Fruit fly (Drosophila melanogaster) whole organism, embryonic: Measurements from ENCODE around the gene shi.

Experiments
- Atf6 ChIP-seq: fragments of 200-800 bp; sonication (Bioruptor generic); IDR thresholded peaks from 2 replicates; pipeline ENCODE4 v1.3.6; 2022; ENCODE audit warnings: missing biosample characterization, missing genetic modification characterization
- BEAF-32 ChIP-seq: fragments of 200-800 bp; sonication (Bioruptor generic); optimal IDR thresholded peaks from 3 replicates; lab custom pipeline; 2017; ENCODE audit warnings: missing biosample characterization, missing genetic modification characterization, mild to moderate bottlenecking, moderate library complexity, missing genetic modification reagents
- Bgb ChIP-seq: fragments of 200-800 bp; sonication (Bioruptor generic); IDR thresholded peaks from 2 replicates; pipeline ENCODE4 v1.3.6; 2022; ENCODE audit warnings: missing biosample characterization, missing genetic modification characterization; ENCODE audit not compliant: partially characterized antibody
- C15 ChIP-seq: fragments of 200-800 bp; sonication (Bioruptor generic); IDR thresholded peaks from 3 replicates; pipeline ENCODE4 v1.3.6; 2022; ENCODE audit warnings: missing biosample characterization, missing genetic modification characterization
- CG10267 ChIP-seq: fragments of 200-800 bp; sonication (Bioruptor generic); optimal IDR thresholded peaks from 2 replicates; lab custom pipeline; 2018; ENCODE audit warnings: missing biosample characterization, mild to moderate bottlenecking, missing genetic modification characterization, moderate library complexity
- CG11247 ChIP-seq: fragments of 200-800 bp; sonication (Bioruptor generic); IDR thresholded peaks from 2 replicates; pipeline ENCODE4 v1.3.6; 2022; ENCODE audit warnings: missing biosample characterization, missing genetic modification characterization
- CG13123 ChIP-seq: fragments of 200-800 bp; sonication (Bioruptor generic); optimal IDR thresholded peaks from 2 replicates; lab custom pipeline; 2016; ENCODE audit warnings: missing biosample characterization, missing genetic modification characterization
- CG15269 ChIP-seq: fragments of 200-800 bp; sonication (Bioruptor generic); optimal IDR thresholded peaks from 2 replicates; lab custom pipeline; 2018; ENCODE audit warnings: missing biosample characterization, mild to moderate bottlenecking, missing genetic modification characterization, moderate library complexity
- CG15514 ChIP-seq: fragments of 200-800 bp; sonication (Bioruptor generic); optimal IDR thresholded peaks from 3 replicates; lab custom pipeline; 2017; ENCODE audit warnings: missing biosample characterization, missing genetic modification characterization, mild to moderate bottlenecking, moderate library complexity, missing genetic modification reagents
- CG17802 ChIP-seq: fragments of 200-800 bp; sonication (Bioruptor generic); optimal IDR thresholded peaks from 2 replicates; lab custom pipeline; 2018; ENCODE audit warnings: missing biosample characterization, mild to moderate bottlenecking, missing genetic modification characterization, moderate library complexity
- CG2199 ChIP-seq: fragments of 200-800 bp; sonication (Bioruptor generic); IDR thresholded peaks from 3 replicates; pipeline ENCODE4 v1.3.6; 2022; ENCODE audit warnings: missing biosample characterization, missing genetic modification characterization
- CG2712 ChIP-seq: fragments of 200-800 bp; optimal IDR thresholded peaks from 3 replicates; lab custom pipeline; 2019; ENCODE audit warnings: missing biosample characterization, mild to moderate bottlenecking, missing genetic modification characterization, moderate library complexity
- CG30020 ChIP-seq: fragments of 200-800 bp; optimal IDR thresholded peaks from 2 replicates; lab custom pipeline; 2019; ENCODE audit warnings: missing biosample characterization, mild to moderate bottlenecking, missing genetic modification characterization, moderate library complexity
- CG34376 ChIP-seq: fragments of 200-800 bp; sonication (Bioruptor generic); optimal IDR thresholded peaks from 2 replicates; lab custom pipeline; 2018; ENCODE audit warnings: missing biosample characterization, mild to moderate bottlenecking, missing genetic modification characterization
- CG3726 ChIP-seq: fragments of 200-800 bp; sonication (Bioruptor generic); IDR thresholded peaks from 3 replicates; pipeline ENCODE4, ENCODE4 v1.3.6; 2022; ENCODE audit warnings: missing biosample characterization, missing genetic modification characterization
- CG42726 ChIP-seq: fragments of 200-800 bp; sonication (Bioruptor generic); IDR thresholded peaks from 2 replicates; pipeline ENCODE4 v1.3.6; 2022; ENCODE audit warnings: missing biosample characterization, missing genetic modification characterization; ENCODE audit not compliant: partially characterized antibody
- CG6683 ChIP-seq: fragments of 200-800 bp; sonication (Bioruptor generic); optimal IDR thresholded peaks from 2 replicates; lab custom pipeline; 2017; ENCODE audit warnings: missing biosample characterization, mild to moderate bottlenecking, missing genetic modification characterization, missing genetic modification reagents
- CG6765 ChIP-seq: fragments of 200-800 bp; sonication (Bioruptor generic); optimal IDR thresholded peaks from 3 replicates; lab custom pipeline; 2017; ENCODE audit warnings: missing biosample characterization, mild to moderate bottlenecking, missing genetic modification characterization
- CG8924 ChIP-seq: fragments of 200-800 bp; optimal IDR thresholded peaks from 3 replicates; lab custom pipeline; 2019; ENCODE audit warnings: missing biosample characterization, mild to moderate bottlenecking, missing genetic modification characterization, moderate library complexity
- D19A ChIP-seq: fragments of 200-800 bp; optimal IDR thresholded peaks from 3 replicates; lab custom pipeline; 2019; ENCODE audit warnings: missing biosample characterization, mild to moderate bottlenecking, missing genetic modification characterization, moderate library complexity
- Doc3 ChIP-seq: fragments of 200-800 bp; sonication (Bioruptor generic); IDR thresholded peaks from 3 replicates; pipeline ENCODE4 v1.3.6; 2022; ENCODE audit warnings: missing biosample characterization, missing genetic modification characterization; ENCODE audit not compliant: partially characterized antibody
- Dref ChIP-seq: fragments of 200-800 bp; sonication (Bioruptor generic); IDR thresholded peaks from 2 replicates; pipeline ENCODE4 v1.3.6; 2022; ENCODE audit warnings: missing biosample characterization, missing genetic modification characterization
- Elba2 ChIP-seq: fragments of 200-800 bp; sonication (Bioruptor generic); optimal IDR thresholded peaks from 3 replicates; lab custom pipeline; 2016; ENCODE audit warnings: missing biosample characterization, missing genetic modification characterization
- Ets65A ChIP-seq: fragments of 200-800 bp; sonication (Bioruptor generic); peaks from one replicate; lab custom pipeline; 2016; ENCODE audit warnings: missing biosample characterization, missing genetic modification characterization
- HLH4C ChIP-seq: fragments of 200-800 bp; sonication (Bioruptor generic); IDR thresholded peaks from 3 replicates; pipeline ENCODE4 v1.3.6; 2022; ENCODE audit warnings: missing biosample characterization, missing genetic modification characterization; ENCODE audit not compliant: partially characterized antibody
- Hr39 ChIP-seq: fragments of >200 bp; optimal IDR thresholded peaks from 2 replicates; lab custom pipeline; 2017
- MBD-R2 ChIP-seq: fragments of 200-800 bp; sonication (Bioruptor generic); IDR thresholded peaks from 2 replicates; pipeline ENCODE4 v1.3.6; 2022; ENCODE audit warnings: missing biosample characterization, missing genetic modification characterization
- MESR4 ChIP-seq: fragments of 200-800 bp; sonication (Bioruptor generic); optimal IDR thresholded peaks from 2 replicates; lab custom pipeline; 2018; ENCODE audit warnings: missing biosample characterization, mild to moderate bottlenecking, missing genetic modification characterization, moderate library complexity
- Pdp1 ChIP-seq, 2 experiments: fragments of 200-800 bp; sonication (Bioruptor generic); optimal IDR thresholded peaks; 3 replicates each; lab custom pipeline; 2016; ENCODE audit warnings: missing biosample characterization in 2 of 2, missing genetic modification characterization in 2 of 2, mild to moderate bottlenecking in 1 of 2, moderate library complexity in 1 of 2
- Sry-δ ChIP-seq: fragments of 200-800 bp; sonication (Bioruptor generic); optimal IDR thresholded peaks from 2 replicates; lab custom pipeline; 2016; ENCODE audit warnings: missing biosample characterization, missing genetic modification characterization
- ato ChIP-seq: fragments of 200-800 bp; sonication (Bioruptor generic); IDR thresholded peaks from 2 replicates; pipeline ENCODE4 v1.3.6; 2022; ENCODE audit warnings: missing biosample characterization, missing genetic modification characterization; ENCODE audit not compliant: partially characterized antibody
- bbx ChIP-seq: fragments of 200-800 bp; sonication (Bioruptor generic); IDR thresholded peaks from 2 replicates; pipeline ENCODE4 v1.3.6; 2022; ENCODE audit warnings: missing biosample characterization, missing genetic modification characterization; ENCODE audit not compliant: partially characterized antibody
- chinmo ChIP-seq: fragments of 200-800 bp; sonication (Bioruptor generic); IDR thresholded peaks from 4 replicates; pipeline ENCODE4 v1.3.6; 2022; ENCODE audit warnings: missing biosample characterization, missing genetic modification characterization; ENCODE audit not compliant: partially characterized antibody
- danr ChIP-seq: fragments of 200-800 bp; sonication (Bioruptor generic); IDR thresholded peaks from 2 replicates; pipeline ENCODE4 v1.3.6; 2022; ENCODE audit warnings: missing biosample characterization, missing genetic modification characterization
- knrl ChIP-seq: fragments of 200-800 bp; sonication (Bioruptor generic); IDR thresholded peaks from 3 replicates; pipeline ENCODE4 v1.3.6; 2022; ENCODE audit warnings: missing biosample characterization, missing genetic modification characterization; ENCODE audit not compliant: partially characterized antibody
- lab ChIP-seq: fragments of 200-800 bp; sonication (Bioruptor generic); optimal IDR thresholded peaks from 3 replicates; lab custom pipeline; 2017; ENCODE audit warnings: missing biosample characterization, missing genetic modification characterization, mild to moderate bottlenecking, moderate library complexity, missing genetic modification reagents
- lbe ChIP-seq: fragments of 200-800 bp; sonication (Bioruptor generic); optimal IDR thresholded peaks from 2 replicates; lab custom pipeline; 2016; ENCODE audit warnings: missing biosample characterization, mild to moderate bottlenecking, missing genetic modification characterization
- mam ChIP-seq: fragments of 200-800 bp; sonication (Bioruptor generic); optimal IDR thresholded peaks from 3 replicates; lab custom pipeline; 2016; ENCODE audit warnings: missing biosample characterization, missing genetic modification characterization
- mld ChIP-seq: fragments of 200-800 bp; sonication (Bioruptor generic); IDR thresholded peaks from 3 replicates; pipeline ENCODE4 v1.3.6; 2022; ENCODE audit warnings: missing biosample characterization, missing genetic modification characterization; ENCODE audit not compliant: partially characterized antibody
- nom ChIP-seq: fragments of 200-800 bp; sonication (Bioruptor generic); optimal IDR thresholded peaks from 2 replicates; lab custom pipeline; 2017; ENCODE audit warnings: missing biosample characterization, missing genetic modification characterization, mild to moderate bottlenecking, moderate library complexity, missing genetic modification reagents
- pb ChIP-seq: fragments of 200-800 bp; sonication (Bioruptor generic); optimal IDR thresholded peaks from 3 replicates; lab custom pipeline; 2016; ENCODE audit warnings: missing biosample characterization, missing genetic modification characterization
- pzg ChIP-seq: fragments of 200-800 bp; sonication (Bioruptor generic); optimal IDR thresholded peaks from 3 replicates; lab custom pipeline; 2018; ENCODE audit warnings: missing biosample characterization, mild to moderate bottlenecking, missing genetic modification characterization, moderate library complexity
- sd ChIP-seq: fragments of 200-800 bp; sonication (Bioruptor generic); optimal IDR thresholded peaks from 3 replicates; lab custom pipeline; 2018; ENCODE audit warnings: missing biosample characterization, mild to moderate bottlenecking, missing genetic modification characterization, moderate library complexity
- sens ChIP-seq: fragments of 200-800 bp; sonication (Bioruptor generic); peaks from one replicate; lab custom pipeline; 2016; ENCODE audit warnings: missing biosample characterization, missing genetic modification characterization
- so ChIP-seq: fragments of 200-800 bp; sonication (Bioruptor generic); IDR thresholded peaks from 3 replicates; pipeline ENCODE4 v1.3.6; 2022; ENCODE audit warnings: missing biosample characterization, missing genetic modification characterization
- unc-4 ChIP-seq: fragments of 200-800 bp; sonication (Bioruptor generic); IDR thresholded peaks from 2 replicates; pipeline ENCODE4 v1.3.6; 2022; ENCODE audit warnings: missing biosample characterization, missing genetic modification characterization; ENCODE audit not compliant: partially characterized antibody
- yki ChIP-seq: fragments of >200 bp; optimal IDR thresholded peaks from 3 replicates; lab custom pipeline; 2018
- zen ChIP-seq: fragments of 200-800 bp; sonication (Bioruptor generic); optimal IDR thresholded peaks from 3 replicates; lab custom pipeline; 2018; ENCODE audit warnings: missing biosample characterization, mild to moderate bottlenecking, missing genetic modification characterization, moderate library complexity
- zfh2 ChIP-seq: fragments of 200-800 bp; sonication (Bioruptor generic); optimal IDR thresholded peaks from 2 replicates; lab custom pipeline; 2016; ENCODE audit warnings: missing biosample characterization, missing genetic modification characterization

The shi gene

DNA sequence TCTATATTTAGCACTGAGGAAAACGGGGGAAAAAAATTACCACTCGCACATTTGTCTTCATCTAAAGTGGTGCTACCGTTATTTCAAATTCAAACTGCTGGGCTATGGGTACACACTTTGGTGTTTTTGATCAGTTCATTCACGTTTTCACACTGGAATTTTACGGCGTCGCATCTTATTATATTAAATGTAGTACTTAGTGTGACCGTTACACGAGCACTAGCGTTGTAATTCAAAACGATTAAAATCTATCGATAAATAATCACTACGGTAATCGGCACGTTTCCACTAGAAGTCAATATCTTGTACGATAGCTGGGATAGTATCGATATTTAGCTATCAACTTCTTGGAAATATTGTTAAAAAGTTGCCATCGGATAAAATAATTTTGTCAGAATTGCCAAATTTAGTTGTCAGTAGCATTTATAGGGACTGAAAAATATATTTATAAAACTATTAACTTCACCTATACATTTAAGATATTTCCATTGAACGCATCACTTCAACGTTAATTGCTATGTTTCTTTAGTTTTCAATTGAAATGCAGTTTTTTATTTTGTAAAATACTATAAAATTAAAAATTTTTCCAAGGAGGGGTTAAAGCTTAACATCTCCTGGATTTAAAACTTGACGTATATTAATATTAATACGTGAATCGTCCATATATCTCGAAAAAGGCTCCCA, 34.2 kb upstream of the shi start, which contains the start of the genes CG46440 and Myb:
Gene CG46440 (minus strand): TSS at position 223 of the 684 bp plus-strand sequence.
Gene Myb (minus strand): TSS at position 223 of the 684 bp plus-strand sequence.
- TF ChIP-seq mam (GFP tag; lab: Kevin White, UChicago) (peak; percentile 5), nom (GFP tag; lab: Kevin White, UChicago) (peak; percentile 37), danr (GFP tag; lab: Robert Waterston, UW) (no peak), Ets65A (GFP tag; lab: Kevin White, UChicago) (peak; percentile 89), lab (GFP tag; lab: Kevin White, UChicago) (no peak), ato (GFP tag; lab: Robert Waterston, UW) (peak; percentile 83), Dref (GFP tag; lab: Robert Waterston, UW) (peak; percentile 88), C15 (GFP tag; lab: Robert Waterston, UW) (no peak), CG2712 (tag; lab: Kevin White, UChicago) (peak; percentile 26), CG6765 (no peak), Atf6 (GFP tag; lab: Robert Waterston, UW) (no peak), pb (no peak), CG42726 (GFP tag; lab: Robert Waterston, UW) (peak; percentile 75; the same call in 1 of the 2 replicates), sens (peak; percentile 54), CG2199 (no peak), mld (peak; percentile 75), CG17802 (tag; lab: Kevin White, UChicago) (peak; percentile 65), MBD-R2 (no peak; the same call in 1 of the 2 replicates), sd (tag; lab: Kevin White, UChicago) (peak; percentile 53), MESR4 (GFP tag; lab: Kevin White, UChicago) (peak; percentile 82), so (GFP tag; lab: Robert Waterston, UW) (no peak), knrl (GFP tag; lab: Robert Waterston, UW) (peak; percentile 82), CG8924 (tag; lab: Kevin White, UChicago) (peak; percentile 39), yki (lab: Kevin White, UChicago) (no peak), chinmo (peak; percentile 64; the same call in 1 of the 4 replicates), CG11247 (GFP tag; lab: Robert Waterston, UW) (no peak), CG15269 (tag; lab: Kevin White, UChicago) (no peak), Sry-δ (GFP tag; lab: Kevin White, UChicago) (peak; percentile 76), zfh2 (no peak), CG3726 (GFP tag; lab: Robert Waterston, UW) (no peak), Pdp1 (GFP tag; optimal IDR thresholded peaks at IDR 0.05; lab: Kevin White, UChicago) (peak in 1 of 2 experiments; percentile 5), HLH4C (GFP tag; lab: Robert Waterston, UW) (peak; percentile 84), unc-4 (GFP tag; lab: Robert Waterston, UW) (peak; percentile 75), pzg (GFP tag; lab: Kevin White, UChicago) (peak; percentile 68), CG10267 (tag; lab: Kevin White, UChicago) (peak; percentile 10), CG6683 (no peak), BEAF-32 (GFP tag; lab: Kevin White, UChicago) (peak; percentile 83), Elba2 (peak; percentile 29), Hr39 (lab: Kevin White, UChicago) (no peak), CG30020 (tag; lab: Kevin White, UChicago) (peak; percentile 88), bbx (GFP tag; lab: Robert Waterston, UW) (peak; percentile 87), CG34376 (GFP tag; lab: Kevin White, UChicago) (no peak), CG13123 (no peak), Doc3 (peak; percentile 59; the same call in 1 of the 3 replicates), D19A (tag; lab: Kevin White, UChicago) (peak; percentile 54), Bgb (GFP tag; lab: Robert Waterston, UW) (peak; percentile 86), lbe (GFP tag; lab: Kevin White, UChicago) (peak; percentile 10), CG15514 (GFP tag; lab: Kevin White, UChicago) (peak; percentile 18), zen (tag; lab: Kevin White, UChicago) (no peak)
